Worm (Caenorhabditis elegans): ENCODE measurements around the gene nas-27.

ce11 chrII:1159718-1160117, 19.4 kb downstream of the nas-27 start:
- TF ChIP-seq ceh-36 (tag; optimal IDR thresholded peaks at IDR 0.05): no peak
- TF ChIP-seq B0310.2 (tag; optimal IDR thresholded peaks at IDR 0.05): no peak
- no peak for TF ChIP-seq ama-1 (optimal IDR thresholded peaks at IDR 0.05)
- no peak for TF ChIP-seq pes-1 (GFP tag; IDR thresholded peaks at IDR 0.05)
- no peak for TF ChIP-seq hmbx-1 (tag; optimal IDR thresholded peaks at IDR 0.05)
- no peak for TF ChIP-seq scrt-1 (GFP tag; IDR thresholded peaks at IDR 0.05)
- TF ChIP-seq tbx-11 (GFP tag; IDR thresholded peaks at IDR 0.05): no peak
- no peak for TF ChIP-seq hmg-4 (GFP tag; optimal IDR thresholded peaks at IDR 0.05)
- TF ChIP-seq ceh-13 (GFP tag; optimal IDR thresholded peaks at IDR 0.05): no peak
- no peak for TF ChIP-seq ets-7 (tag; optimal IDR thresholded peaks at IDR 0.05)
- TF ChIP-seq aly-1 (tag; optimal IDR thresholded peaks at IDR 0.05): no peak
- TF ChIP-seq flt-1 (GFP tag; IDR thresholded peaks at IDR 0.05): no peak
- no peak for TF ChIP-seq tra-4 (tag; optimal IDR thresholded peaks at IDR 0.05)
- TF ChIP-seq hnd-1 (tag; optimal IDR thresholded peaks at IDR 0.05): no peak
